Worm (Caenorhabditis elegans) whole organism, young adult: ENCODE data around the gene gfi-1.

Source experiments
- B0261.1 ChIP-seq: sonication (generic microtip); optimal IDR thresholded peaks from 2 replicates; lab custom pipeline; 2016; ENCODE audit warnings: mild to moderate bottlenecking, missing genetic modification characterization, moderate library complexity, missing compliant biosample characterization
- B0336.3 ChIP-seq: fragments of 200-800 bp; sonication (Bioruptor generic); IDR thresholded peaks from 2 replicates; pipeline ENCODE4 v1.3.6; 2022; ENCODE audit warnings: missing genetic modification characterization, missing compliant biosample characterization
- F49E8.2 ChIP-seq: sonication (generic microtip); optimal IDR thresholded peaks from 3 replicates; lab custom pipeline; 2017; ENCODE audit warnings: missing genetic modification characterization, mild to moderate bottlenecking, missing compliant biosample characterization, antibody characterized with exemption, moderate library complexity; ENCODE audit not compliant: insufficient read depth
- F55B11.4 ChIP-seq: sonication (generic microtip); optimal IDR thresholded peaks from 2 replicates; lab custom pipeline; 2016; ENCODE audit warnings: missing compliant biosample characterization, missing genetic modification characterization, borderline replicate concordance; ENCODE audit not compliant: insufficient read depth
- F57A8.1 ChIP-seq: fragments of 200-800 bp; sonication (Bioruptor generic); optimal IDR thresholded peaks from 2 replicates; lab custom pipeline; 2018; ENCODE audit warnings: mild to moderate bottlenecking, missing genetic modification characterization, moderate library complexity, missing compliant biosample characterization
- T26A5.8 ChIP-seq: sonication (generic microtip); optimal IDR thresholded peaks from 2 replicates; lab custom pipeline; 2016; ENCODE audit warnings: missing genetic modification characterization, missing compliant biosample characterization
- Y53G8AR.9 ChIP-seq: fragments of 200-800 bp; sonication (Bioruptor generic); conservative IDR thresholded peaks from 2 replicates; pipeline ENCODE4 v1.3.6; 2022; ENCODE audit warnings: missing genetic modification reagents, missing genetic modification characterization, missing compliant biosample characterization
- Y56A3A.18 ChIP-seq: fragments of 200-800 bp; sonication (Bioruptor generic); IDR thresholded peaks from 2 replicates; pipeline ENCODE4 v1.3.6; 2022; ENCODE audit warnings: missing genetic modification reagents, missing genetic modification characterization, missing compliant biosample characterization
- Y95B8A.8 ChIP-seq: fragments of 200-800 bp; sonication (Bioruptor generic); IDR thresholded peaks from 2 replicates; pipeline ENCODE4 v1.3.6; 2022; ENCODE audit warnings: missing genetic modification reagents, missing genetic modification characterization, missing compliant biosample characterization
- ama-1 ChIP-seq, 3 experiments: fragments of 150-350 bp in 1 of 3; sonication (generic microtip) in 2 of 3; optimal IDR thresholded peaks; 2 replicates each; lab custom pipeline; 2014 to 2018; ENCODE audit warnings: missing biosample characterization in 2 of 3, missing genetic modification characterization in 2 of 3, missing genetic modification reagents in 2 of 3
- atf-7 ChIP-seq: sonication (generic microtip); optimal IDR thresholded peaks from 2 replicates; lab custom pipeline; 2017; ENCODE audit warnings: mild to moderate bottlenecking, missing genetic modification characterization, missing compliant biosample characterization
- athp-1 ChIP-seq: sonication (generic microtip); optimal IDR thresholded peaks from 2 replicates; lab custom pipeline; 2017; ENCODE audit warnings: mild to moderate bottlenecking, missing genetic modification characterization, missing compliant biosample characterization
- attf-6 ChIP-seq: fragments of 200-800 bp; sonication (Bioruptor generic); IDR thresholded peaks from 2 replicates; pipeline ENCODE4 v1.3.6; 2022; ENCODE audit warnings: missing genetic modification reagents, missing genetic modification characterization, missing compliant biosample characterization
- bed-1 ChIP-seq: fragments of 200-800 bp; sonication (Bioruptor generic); IDR thresholded peaks from 2 replicates; pipeline ENCODE4 v1.3.6; 2022; ENCODE audit warnings: missing genetic modification reagents, missing genetic modification characterization, missing compliant biosample characterization
- cebp-1 ChIP-seq, 2 experiments: fragments of 200-800 bp in 1 of 2; sonication (Bioruptor generic) in 1 of 2; sonication (generic microtip) in 1 of 2; IDR thresholded peaks in 1 of 2; optimal IDR thresholded peaks in 1 of 2; 2 replicates each; pipeline versions ENCODE4 v1.3.6 to Lab custom; 2017 to 2022; ENCODE audit warnings: missing compliant biosample characterization in 2 of 2, missing genetic modification characterization in 2 of 2, mild to moderate bottlenecking in 1 of 2, missing genetic modification reagents in 1 of 2, moderate library complexity in 1 of 2
- ceh-100 ChIP-seq: fragments of 200-800 bp; sonication (Bioruptor generic); IDR thresholded peaks from 2 replicates; pipeline ENCODE4 v1.3.6; 2022; ENCODE audit warnings: missing genetic modification reagents, missing genetic modification characterization, missing compliant biosample characterization
- ceh-40 ChIP-seq: fragments of 200-800 bp; sonication (Bioruptor generic); IDR thresholded peaks from 2 replicates; pipeline ENCODE4 v1.3.6; 2022; ENCODE audit warnings: missing genetic modification characterization, missing compliant biosample characterization
- ceh-79 ChIP-seq: sonication (generic microtip); optimal IDR thresholded peaks from 2 replicates; lab custom pipeline; 2017; ENCODE audit warnings: mild to moderate bottlenecking, missing genetic modification characterization, missing compliant biosample characterization
- ceh-91 ChIP-seq: fragments of 200-800 bp; sonication (Bioruptor generic); IDR thresholded peaks from 2 replicates; pipeline ENCODE4 v1.3.6; 2022; ENCODE audit warnings: missing genetic modification reagents, missing genetic modification characterization, missing compliant biosample characterization
- dox-1 ChIP-seq: fragments of 200-800 bp; sonication (Bioruptor generic); IDR thresholded peaks from 2 replicates; pipeline ENCODE4 v1.3.6; 2022; ENCODE audit warnings: missing genetic modification reagents, missing genetic modification characterization, missing compliant biosample characterization
- efl-1 ChIP-seq: fragments of 150-350 bp; optimal IDR thresholded peaks from 2 replicates; lab custom pipeline; 2014; ENCODE audit warnings: missing biosample characterization, missing genetic modification reagents, missing genetic modification characterization
- ekl-4 ChIP-seq: fragments of 200-800 bp; sonication (Bioruptor generic); IDR thresholded peaks from 2 replicates; pipeline ENCODE4 v1.3.6; 2022; ENCODE audit warnings: missing genetic modification reagents, missing genetic modification characterization, missing compliant biosample characterization
- ets-4 ChIP-seq: fragments of 200-800 bp; sonication (Bioruptor generic); optimal IDR thresholded peaks from 2 replicates; lab custom pipeline; 2018; ENCODE audit warnings: mild to moderate bottlenecking, missing genetic modification characterization, missing compliant biosample characterization
- him-1 ChIP-seq: sonication (generic microtip); optimal IDR thresholded peaks from 2 replicates; lab custom pipeline; 2016; ENCODE audit warnings: missing genotype, missing genetic modification reagents, missing genetic modification characterization, missing compliant biosample characterization
- hlh-26 ChIP-seq: fragments of 200-800 bp; sonication (Bioruptor generic); conservative IDR thresholded peaks from 2 replicates; pipeline ENCODE4 v1.3.6; 2022; ENCODE audit warnings: missing genetic modification reagents, missing genetic modification characterization, missing compliant biosample characterization
- lag-1 ChIP-seq: fragments of 200-800 bp; sonication (Bioruptor generic); IDR thresholded peaks from 2 replicates; pipeline ENCODE4 v1.3.6; 2022; ENCODE audit warnings: missing genetic modification reagents, missing genetic modification characterization, missing compliant biosample characterization
- let-607 ChIP-seq, 2 experiments: fragments of 200-800 bp in 1 of 2; sonication (Bioruptor generic) in 1 of 2; sonication (generic microtip) in 1 of 2; optimal IDR thresholded peaks; 2 replicates each; lab custom pipeline; 2016 to 2018; ENCODE audit warnings: mild to moderate bottlenecking in 2 of 2, missing compliant biosample characterization in 2 of 2, missing genetic modification characterization in 2 of 2, moderate library complexity in 2 of 2, missing genotype in 1 of 2
- lin-35 ChIP-seq, 3 experiments: fragments of 150-350 bp in 2 of 3; sonication (generic microtip) in 1 of 3; optimal IDR thresholded peaks; 2 replicates each; lab custom pipeline; 2014 to 2018; ENCODE audit warnings: missing biosample characterization in 3 of 3, missing genetic modification characterization in 3 of 3, missing genetic modification reagents in 3 of 3
- lin-54 ChIP-seq: fragments of 200-800 bp; sonication (Bioruptor generic); optimal IDR thresholded peaks from 2 replicates; lab custom pipeline; 2018; ENCODE audit warnings: mild to moderate bottlenecking, missing genetic modification characterization, missing compliant biosample characterization
- lsl-1 ChIP-seq: fragments of 200-800 bp; sonication (Bioruptor generic); optimal IDR thresholded peaks from 2 replicates; lab custom pipeline; 2018; ENCODE audit warnings: mild to moderate bottlenecking, missing genetic modification characterization, moderate library complexity, missing compliant biosample characterization
- mcd-1 ChIP-seq: fragments of 200-800 bp; sonication (Bioruptor generic); IDR thresholded peaks from 2 replicates; pipeline ENCODE4 v1.3.6; 2022; ENCODE audit warnings: missing genetic modification reagents, missing genetic modification characterization, missing compliant biosample characterization
- mel-28 ChIP-seq: sonication (generic microtip); optimal IDR thresholded peaks from 2 replicates; lab custom pipeline; 2016; ENCODE audit warnings: borderline replicate concordance, mild to moderate bottlenecking, missing genetic modification characterization, missing compliant biosample characterization
- nfyb-1 ChIP-seq: fragments of 200-800 bp; sonication (Bioruptor generic); IDR thresholded peaks from 2 replicates; pipeline ENCODE4 v1.3.6; 2022; ENCODE audit warnings: missing genetic modification reagents, missing genetic modification characterization, missing compliant biosample characterization
- nhr-179 ChIP-seq: sonication (generic microtip); optimal IDR thresholded peaks from 2 replicates; lab custom pipeline; 2016; ENCODE audit warnings: mild to moderate bottlenecking, missing genetic modification characterization, missing compliant biosample characterization
- nhr-27 ChIP-seq: fragments of 200-800 bp; sonication (Bioruptor generic); optimal IDR thresholded peaks from 2 replicates; lab custom pipeline; 2018; ENCODE audit warnings: mild to moderate bottlenecking, missing genetic modification characterization, moderate library complexity, missing compliant biosample characterization
- pbrm-1 ChIP-seq: fragments of 200-800 bp; sonication (Bioruptor generic); IDR thresholded peaks from 2 replicates; pipeline ENCODE4 v1.3.6; 2022; ENCODE audit warnings: missing genetic modification reagents, missing genetic modification characterization, missing compliant biosample characterization
- rec-8 ChIP-seq, 2 experiments: sonication (generic microtip); optimal IDR thresholded peaks; 2 replicates each; lab custom pipeline; 2016; ENCODE audit warnings: mild to moderate bottlenecking in 2 of 2, missing genetic modification characterization in 2 of 2, missing genetic modification reagents in 2 of 2, missing genotype in 2 of 2, missing biosample characterization in 1 of 2, missing compliant biosample characterization in 1 of 2, moderate library complexity in 1 of 2
- snpc-1.1 ChIP-seq: sonication (generic microtip); optimal IDR thresholded peaks from 2 replicates; lab custom pipeline; 2017; ENCODE audit warnings: missing genetic modification characterization, mild to moderate bottlenecking, missing compliant biosample characterization, antibody characterized with exemption, moderate library complexity, missing genotype, missing genetic modification reagents; ENCODE audit not compliant: insufficient read depth
- snpc-3.4 ChIP-seq: sonication (generic microtip); optimal IDR thresholded peaks from 2 replicates; lab custom pipeline; 2017; ENCODE audit warnings: missing genetic modification characterization, mild to moderate bottlenecking, missing compliant biosample characterization, antibody characterized with exemption, moderate library complexity, missing genotype, missing genetic modification reagents
- sptf-2 ChIP-seq: fragments of 200-800 bp; sonication (Bioruptor generic); optimal IDR thresholded peaks from 2 replicates; lab custom pipeline; 2018; ENCODE audit warnings: mild to moderate bottlenecking, missing genetic modification characterization, missing compliant biosample characterization
- tlf-1 ChIP-seq: fragments of 200-800 bp; sonication (Bioruptor generic); optimal IDR thresholded peaks from 2 replicates; lab custom pipeline; 2018; ENCODE audit warnings: mild to moderate bottlenecking, missing genetic modification characterization, missing compliant biosample characterization
- unc-62 ChIP-seq: fragments of 150-350 bp; optimal IDR thresholded peaks from 2 replicates; lab custom pipeline; 2014; ENCODE audit warnings: missing biosample characterization, missing genetic modification reagents, missing genetic modification characterization
- zim-3 ChIP-seq: sonication (generic microtip); optimal IDR thresholded peaks from 2 replicates; lab custom pipeline; 2017; ENCODE audit warnings: mild to moderate bottlenecking, missing genetic modification characterization, moderate library complexity, missing compliant biosample characterization
- ztf-22 ChIP-seq: fragments of 200-800 bp; sonication (Bioruptor generic); optimal IDR thresholded peaks from 2 replicates; lab custom pipeline; 2018; ENCODE audit warnings: mild to moderate bottlenecking, missing genetic modification characterization, moderate library complexity, missing compliant biosample characterization
- ztf-25 ChIP-seq: fragments of 200-800 bp; sonication (Bioruptor generic); IDR thresholded peaks from 2 replicates; pipeline ENCODE4 v1.3.6; 2022; ENCODE audit warnings: missing genetic modification reagents, missing genetic modification characterization, missing compliant biosample characterization
- ztf-28 ChIP-seq: fragments of 200-800 bp; sonication (Bioruptor generic); IDR thresholded peaks from 2 replicates; pipeline ENCODE4 v1.3.6; 2022; ENCODE audit warnings: missing genetic modification reagents, missing genetic modification characterization, missing compliant biosample characterization

Gene gfi-1

ce11 chrV:6426843-6427242 is 27.1 kb upstream of the gfi-1 start, which contains the start of gene atp-4 (continued):
- TF ChIP-seq ztf-25 (no peak), nfyb-1 (GFP tag; lab: Robert Waterston, UW) (peak; percentile 12; the same call in 1 of the 2 replicates), Y95B8A.8 (GFP tag; lab: Robert Waterston, UW) (0 out of 2 replicates have a peak, but pooled peaks have one; percentile 24), lin-35 (GFP tag; optimal IDR thresholded peaks at IDR 0.05; lab: Kevin White, UChicago) (no peak), atf-7 (no peak), ceh-100 (GFP tag; lab: Robert Waterston, UW) (no peak), zim-3 (tag; lab: Kevin White, UChicago) (peak; percentile 20), ceh-40 (GFP tag; lab: Robert Waterston, UW) (no peak), ceh-91 (GFP tag; lab: Robert Waterston, UW) (no peak), sptf-2 (GFP tag; lab: Kevin White, UChicago) (no peak), efl-1 (GFP tag; lab: Kevin White, UChicago) (no peak), him-1 (tag; lab: Kevin White, UChicago) (no peak), let-607 (tag; optimal IDR thresholded peaks at IDR 0.05; lab: Kevin White, UChicago) (no peak), ets-4 (no peak), F49E8.2 (tag; lab: Kevin White, UChicago) (no peak), ztf-22 (GFP tag; lab: Kevin White, UChicago) (no peak), F55B11.4 (tag; lab: Kevin White, UChicago) (no peak), B0261.1 (no peak), nhr-27 (tag; lab: Kevin White, UChicago) (no peak), snpc-1.1 (tag; lab: Kevin White, UChicago) (no peak), lsl-1 (no peak), unc-62 (no peak), nhr-179 (tag; lab: Kevin White, UChicago) (no peak), Y56A3A.18 (GFP tag; lab: Robert Waterston, UW) (no peak), Y53G8AR.9 (GFP tag; lab: Robert Waterston, UW) (0 out of 2 replicates have a peak, but pooled peaks have one; percentile 50), mel-28 (tag; lab: Kevin White, UChicago) (no peak), tlf-1 (no peak), ekl-4 (GFP tag; lab: Robert Waterston, UW) (peak; percentile 34; the same call in 1 of the 2 replicates), ztf-28 (GFP tag; lab: Robert Waterston, UW) (no peak), T26A5.8 (no peak)
- TF ChIP-seq, all 124 proteins: peak for 15

ce11 chrV:6425927-6426326 is 26.2 kb upstream of the gfi-1 start, which contains the start of gene T05H4.11:
Gene T05H4.11, minus strand, starts transcription at chrV:6426261.
- no peak for TF ChIP-seq F57A8.1 (GFP tag; lab: Kevin White, UChicago)
- TF ChIP-seq Y95B8A.8 (GFP tag; lab: Robert Waterston, UW) = no peak
- no peak for TF ChIP-seq bed-1
- TF ChIP-seq mcd-1 (GFP tag; lab: Robert Waterston, UW) = 0 out of 2 replicates have a peak, but pooled peaks have one; percentile 29
- peak; percentile 43; the same call in 1 of the 2 replicates for TF ChIP-seq pbrm-1 (GFP tag; lab: Robert Waterston, UW)
- TF ChIP-seq cebp-1 (GFP tag; IDR thresholded peaks at IDR 0.05; lab: Robert Waterston, UW) = no peak
- peak; percentile 20 for TF ChIP-seq cebp-1 (tag; optimal IDR thresholded peaks at IDR 0.05; lab: Kevin White, UChicago)
- TF ChIP-seq ama-1 (optimal IDR thresholded peaks at IDR 0.05; lab: Kevin White, UChicago) = peak; percentile 13
- no peak for TF ChIP-seq ama-1 (GFP tag; optimal IDR thresholded peaks at IDR 0.05; lab: Kevin White, UChicago)
- no peak for TF ChIP-seq lin-54
- TF ChIP-seq hlh-26 (GFP tag; lab: Robert Waterston, UW) = no peak
- 0 out of 2 replicates have a peak, but pooled peaks have one; percentile 15 for TF ChIP-seq nfyb-1 (GFP tag; lab: Robert Waterston, UW)
- TF ChIP-seq snpc-3.4 (tag; lab: Kevin White, UChicago) = peak; percentile 0
- peak; percentile 21 for TF ChIP-seq ceh-79 (tag; lab: Kevin White, UChicago)
- peak; percentile 31; the same call in 1 of the 2 replicates for TF ChIP-seq dox-1
- peak; percentile 60 for TF ChIP-seq B0336.3 (GFP tag; lab: Robert Waterston, UW)
- peak; percentile 24 for TF ChIP-seq ets-4
- 0 out of 2 replicates have a peak, but pooled peaks have one; percentile 34 for TF ChIP-seq lag-1 (GFP tag; lab: Robert Waterston, UW)
- TF ChIP-seq athp-1 (tag; lab: Kevin White, UChicago) = peak; percentile 17
- no peak for TF ChIP-seq attf-6 (GFP tag; lab: Robert Waterston, UW)
- peak in 1 of 2 experiments; percentile 7 for TF ChIP-seq rec-8 (tag; optimal IDR thresholded peaks at IDR 0.05; lab: Kevin White, UChicago)
